Worm (Caenorhabditis elegans) whole organism, young adult: ENCODE results near the gene F40F9.3.

ENCODE experiments used
- B0019.2 ChIP-seq: fragments of 200-800 bp; sonication (Bioruptor generic); conservative IDR thresholded peaks from 2 replicates; pipeline ENCODE4 v1.3.6; 2022; ENCODE audit warnings: missing genetic modification reagents, missing genetic modification characterization, missing compliant biosample characterization
- F22D6.2 ChIP-seq: sonication (generic microtip); optimal IDR thresholded peaks from 2 replicates; lab custom pipeline; 2016; ENCODE audit warnings: mild to moderate bottlenecking, missing genetic modification characterization, missing compliant biosample characterization
- F23B12.7 ChIP-seq: sonication (generic microtip); optimal IDR thresholded peaks from 2 replicates; lab custom pipeline; 2017; ENCODE audit warnings: missing genetic modification characterization, mild to moderate bottlenecking, missing compliant biosample characterization, antibody characterized with exemption, moderate library complexity; ENCODE audit not compliant: insufficient read depth
- F33H1.4 ChIP-seq: fragments of 200-800 bp; sonication (Bioruptor generic); IDR thresholded peaks from 2 replicates; pipeline ENCODE4 v1.3.6; 2022; ENCODE audit warnings: missing genetic modification reagents, missing genetic modification characterization, missing compliant biosample characterization
- F37B4.10 ChIP-seq: fragments of 200-800 bp; sonication (Bioruptor generic); IDR thresholded peaks from 2 replicates; pipeline ENCODE4 v1.3.6; 2022; ENCODE audit warnings: missing genetic modification characterization, missing compliant biosample characterization
- F52B5.7 ChIP-seq: sonication (generic microtip); optimal IDR thresholded peaks from 2 replicates; lab custom pipeline; 2016; ENCODE audit warnings: mild to moderate bottlenecking, missing genetic modification characterization, missing compliant biosample characterization
- F57C9.4 ChIP-seq: sonication (generic microtip); optimal IDR thresholded peaks from 2 replicates; lab custom pipeline; 2017; ENCODE audit warnings: mild to moderate bottlenecking, missing genetic modification characterization, missing compliant biosample characterization
- K11D2.4 ChIP-seq: fragments of 200-800 bp; sonication (Bioruptor generic); IDR thresholded peaks from 2 replicates; pipeline ENCODE4 v1.3.6; 2022; ENCODE audit warnings: missing genetic modification reagents, missing genetic modification characterization, missing compliant biosample characterization
- K12H6.12 ChIP-seq: fragments of 200-800 bp; sonication (Bioruptor generic); optimal IDR thresholded peaks from 2 replicates; lab custom pipeline; 2018; ENCODE audit warnings: mild to moderate bottlenecking, missing genetic modification characterization, missing compliant biosample characterization
- T07F8.4 ChIP-seq: sonication (generic microtip); optimal IDR thresholded peaks from 2 replicates; lab custom pipeline; 2016; ENCODE audit warnings: mild to moderate bottlenecking, missing genetic modification characterization, moderate library complexity, missing compliant biosample characterization
- Y53G8AR.9 ChIP-seq: fragments of 200-800 bp; sonication (Bioruptor generic); conservative IDR thresholded peaks from 2 replicates; pipeline ENCODE4 v1.3.6; 2022; ENCODE audit warnings: missing genetic modification reagents, missing genetic modification characterization, missing compliant biosample characterization
- Y79H2A.3 ChIP-seq: fragments of 200-800 bp; sonication (Bioruptor generic); conservative IDR thresholded peaks from 2 replicates; pipeline ENCODE4 v1.3.6; 2022; ENCODE audit warnings: missing genetic modification reagents, missing genetic modification characterization, missing compliant biosample characterization
- akir-1 ChIP-seq: fragments of 200-800 bp; sonication (Bioruptor generic); optimal IDR thresholded peaks from 2 replicates; lab custom pipeline; 2018; ENCODE audit warnings: mild to moderate bottlenecking, missing genetic modification characterization, moderate library complexity, missing compliant biosample characterization
- aptf-2 ChIP-seq: fragments of 200-800 bp; sonication (Bioruptor generic); conservative IDR thresholded peaks from 2 replicates; pipeline ENCODE4 v1.3.6; 2022; ENCODE audit warnings: missing genetic modification reagents, missing genetic modification characterization, missing compliant biosample characterization
- attf-3 ChIP-seq: fragments of 200-800 bp; sonication (Bioruptor generic); conservative IDR thresholded peaks from 2 replicates; pipeline ENCODE4 v1.3.6; 2022; ENCODE audit warnings: missing genetic modification reagents, missing genetic modification characterization, missing compliant biosample characterization
- bed-1 ChIP-seq: fragments of 200-800 bp; sonication (Bioruptor generic); IDR thresholded peaks from 2 replicates; pipeline ENCODE4 v1.3.6; 2022; ENCODE audit warnings: missing genetic modification reagents, missing genetic modification characterization, missing compliant biosample characterization
- bed-2 ChIP-seq: fragments of 200-800 bp; sonication (Bioruptor generic); IDR thresholded peaks from 2 replicates; pipeline ENCODE4 v1.3.6; 2022; ENCODE audit warnings: missing genetic modification reagents, missing genetic modification characterization, missing compliant biosample characterization
- ceh-27 ChIP-seq: fragments of 200-800 bp; sonication (Bioruptor generic); optimal IDR thresholded peaks from 2 replicates; lab custom pipeline; 2018; ENCODE audit warnings: mild to moderate bottlenecking, missing genetic modification characterization, moderate library complexity, missing compliant biosample characterization
- ceh-40 ChIP-seq: fragments of 200-800 bp; sonication (Bioruptor generic); IDR thresholded peaks from 2 replicates; pipeline ENCODE4 v1.3.6; 2022; ENCODE audit warnings: missing genetic modification characterization, missing compliant biosample characterization
- die-1 ChIP-seq: sonication (generic microtip); optimal IDR thresholded peaks from 2 replicates; lab custom pipeline; 2016; ENCODE audit warnings: missing genotype, mild to moderate bottlenecking, missing genetic modification characterization, missing compliant biosample characterization
- dox-1 ChIP-seq: fragments of 200-800 bp; sonication (Bioruptor generic); IDR thresholded peaks from 2 replicates; pipeline ENCODE4 v1.3.6; 2022; ENCODE audit warnings: missing genetic modification reagents, missing genetic modification characterization, missing compliant biosample characterization
- him-1 ChIP-seq: sonication (generic microtip); optimal IDR thresholded peaks from 2 replicates; lab custom pipeline; 2016; ENCODE audit warnings: missing genotype, missing genetic modification reagents, missing genetic modification characterization, missing compliant biosample characterization
- hlh-12 ChIP-seq: sonication (generic microtip); optimal IDR thresholded peaks from 2 replicates; lab custom pipeline; 2016; ENCODE audit warnings: missing genetic modification characterization, missing compliant biosample characterization
- hlh-26 ChIP-seq: fragments of 200-800 bp; sonication (Bioruptor generic); conservative IDR thresholded peaks from 2 replicates; pipeline ENCODE4 v1.3.6; 2022; ENCODE audit warnings: missing genetic modification reagents, missing genetic modification characterization, missing compliant biosample characterization
- hrde-1 ChIP-seq: sonication (generic microtip); optimal IDR thresholded peaks from 2 replicates; lab custom pipeline; 2016; ENCODE audit warnings: missing genetic modification characterization, mild to moderate bottlenecking, missing compliant biosample characterization, moderate library complexity, missing genotype, missing genetic modification reagents, borderline replicate concordance
- lin-26 ChIP-seq: fragments of 200-800 bp; sonication (Bioruptor generic); IDR thresholded peaks from 2 replicates; pipeline ENCODE4 v1.3.6; 2022; ENCODE audit warnings: missing genetic modification reagents, missing genetic modification characterization, missing compliant biosample characterization
- lin-35 ChIP-seq, 3 experiments: fragments of 150-350 bp in 2 of 3; sonication (generic microtip) in 1 of 3; optimal IDR thresholded peaks; 2 replicates each; lab custom pipeline; 2014 to 2018; ENCODE audit warnings: missing biosample characterization in 3 of 3, missing genetic modification characterization in 3 of 3, missing genetic modification reagents in 3 of 3
- lin-54 ChIP-seq: fragments of 200-800 bp; sonication (Bioruptor generic); optimal IDR thresholded peaks from 2 replicates; lab custom pipeline; 2018; ENCODE audit warnings: mild to moderate bottlenecking, missing genetic modification characterization, missing compliant biosample characterization
- lir-1 ChIP-seq: fragments of 200-800 bp; sonication (Bioruptor generic); conservative IDR thresholded peaks from 2 replicates; pipeline ENCODE4 v1.3.6; 2022; ENCODE audit warnings: missing genetic modification reagents, missing genetic modification characterization, missing compliant biosample characterization
- madf-10 ChIP-seq: sonication (generic microtip); optimal IDR thresholded peaks from 2 replicates; lab custom pipeline; 2016; ENCODE audit warnings: mild to moderate bottlenecking, missing genetic modification characterization, missing compliant biosample characterization
- mcd-1 ChIP-seq: fragments of 200-800 bp; sonication (Bioruptor generic); IDR thresholded peaks from 2 replicates; pipeline ENCODE4 v1.3.6; 2022; ENCODE audit warnings: missing genetic modification reagents, missing genetic modification characterization, missing compliant biosample characterization
- mxl-1 ChIP-seq: sonication (generic microtip); optimal IDR thresholded peaks from 2 replicates; lab custom pipeline; 2016; ENCODE audit warnings: missing genetic modification characterization, missing compliant biosample characterization
- nfya-1 ChIP-seq: sonication (generic microtip); optimal IDR thresholded peaks from 2 replicates; lab custom pipeline; 2017; ENCODE audit warnings: antibody characterized with exemption, missing compliant biosample characterization, missing genetic modification characterization, borderline replicate concordance; ENCODE audit not compliant: insufficient read depth
- nhr-80 ChIP-seq: sonication (generic microtip); optimal IDR thresholded peaks from 2 replicates; lab custom pipeline; 2016; ENCODE audit warnings: missing genetic modification characterization, missing compliant biosample characterization
- nhr-90 ChIP-seq: sonication (generic microtip); optimal IDR thresholded peaks from 2 replicates; lab custom pipeline; 2016; ENCODE audit warnings: missing genotype, mild to moderate bottlenecking, missing genetic modification characterization, missing compliant biosample characterization
- pbrm-1 ChIP-seq: fragments of 200-800 bp; sonication (Bioruptor generic); IDR thresholded peaks from 2 replicates; pipeline ENCODE4 v1.3.6; 2022; ENCODE audit warnings: missing genetic modification reagents, missing genetic modification characterization, missing compliant biosample characterization
- pha-4 ChIP-seq: fragments of 150-350 bp; sonication (generic microtip); optimal IDR thresholded peaks from 2 replicates; lab custom pipeline; 2014; ENCODE audit warnings: missing biosample characterization, missing genetic modification reagents, missing genetic modification characterization
- rcor-1 ChIP-seq: fragments of 200-800 bp; sonication (Bioruptor generic); IDR thresholded peaks from 2 replicates; pipeline ENCODE4 v1.3.6; 2022; ENCODE audit warnings: missing genetic modification reagents, missing genetic modification characterization, missing compliant biosample characterization
- repo-1 ChIP-seq: sonication (generic microtip); optimal IDR thresholded peaks from 2 replicates; lab custom pipeline; 2017; ENCODE audit warnings: mild to moderate bottlenecking, missing genetic modification characterization, missing compliant biosample characterization
- snpc-1.3 ChIP-seq: sonication (generic microtip); optimal IDR thresholded peaks from 2 replicates; lab custom pipeline; 2017; ENCODE audit warnings: missing genetic modification characterization, mild to moderate bottlenecking, missing compliant biosample characterization, antibody characterized with exemption, moderate library complexity, missing genotype, missing genetic modification reagents; ENCODE audit not compliant: insufficient read depth
- tbp1 ChIP-seq: fragments of 200-800 bp; sonication (Bioruptor generic); optimal IDR thresholded peaks from 2 replicates; lab custom pipeline; 2018; ENCODE audit warnings: mild to moderate bottlenecking, missing genetic modification characterization, missing compliant biosample characterization
- tlf-1 ChIP-seq: fragments of 200-800 bp; sonication (Bioruptor generic); optimal IDR thresholded peaks from 2 replicates; lab custom pipeline; 2018; ENCODE audit warnings: mild to moderate bottlenecking, missing genetic modification characterization, missing compliant biosample characterization
- zfh-2 ChIP-seq: fragments of 200-800 bp; sonication (Bioruptor generic); conservative IDR thresholded peaks from 2 replicates; pipeline ENCODE4 v1.3.6; 2022; ENCODE audit warnings: missing genetic modification reagents, missing genetic modification characterization, missing compliant biosample characterization
- ztf-25 ChIP-seq: fragments of 200-800 bp; sonication (Bioruptor generic); IDR thresholded peaks from 2 replicates; pipeline ENCODE4 v1.3.6; 2022; ENCODE audit warnings: missing genetic modification reagents, missing genetic modification characterization, missing compliant biosample characterization
- ztf-26 ChIP-seq: sonication (generic microtip); optimal IDR thresholded peaks from 2 replicates; lab custom pipeline; 2017; ENCODE audit warnings: missing genetic modification characterization, missing compliant biosample characterization
- ztf-6 ChIP-seq: fragments of 200-800 bp; sonication (Bioruptor generic); IDR thresholded peaks from 2 replicates; pipeline ENCODE4 v1.3.6; 2022; ENCODE audit warnings: missing genetic modification reagents, missing genetic modification characterization, missing compliant biosample characterization

The F40F9.3 gene

DNA sequence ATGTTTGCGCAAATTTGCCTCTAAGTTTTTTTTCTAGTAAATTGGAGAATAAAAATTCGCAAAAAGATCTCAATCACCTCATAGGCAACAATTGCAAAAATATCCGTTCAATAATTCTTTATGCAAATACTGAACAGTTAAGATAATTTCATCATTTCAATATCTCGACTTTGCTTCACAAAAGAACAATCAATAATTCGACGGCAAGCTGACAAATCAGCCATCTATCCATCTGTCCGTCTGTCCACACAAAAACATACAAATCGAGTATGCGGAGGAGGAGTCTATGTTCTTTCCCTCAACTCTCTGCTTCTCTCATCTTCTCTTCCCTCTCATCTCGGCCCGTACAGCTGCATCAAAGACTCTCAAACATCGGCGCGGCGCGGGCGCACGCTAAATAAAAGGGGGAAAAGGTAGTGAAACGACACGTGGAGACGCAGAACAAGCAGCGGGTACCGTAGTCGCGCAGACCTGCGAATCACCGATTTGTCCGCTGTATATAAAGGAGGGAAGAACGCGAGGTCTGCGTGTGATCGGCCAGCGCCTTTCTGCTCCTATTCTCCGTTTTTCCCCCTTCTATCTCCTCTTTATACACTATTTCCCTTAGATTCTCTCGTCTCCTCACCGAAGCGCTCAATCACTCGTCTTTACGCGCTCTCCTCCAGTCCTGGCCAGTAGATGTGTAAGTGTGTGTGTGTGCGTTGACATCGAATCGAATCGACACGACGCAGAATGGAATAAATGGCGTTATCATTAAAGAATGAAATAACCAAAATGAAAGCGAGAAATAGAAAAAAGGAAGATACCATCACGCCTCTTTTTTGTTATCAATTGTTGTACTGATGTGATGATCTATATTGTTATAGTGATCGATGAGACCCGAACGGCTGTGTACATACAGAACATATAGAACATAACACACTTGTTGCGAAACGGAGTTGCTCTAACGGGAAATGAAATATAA is 16.0 kb downstream of the F40F9.3 start (continued):
- peak in 1 of 3 experiments; percentile 64 for TF ChIP-seq lin-35 (GFP tag; optimal IDR thresholded peaks at IDR 0.05; lab: Kevin White, UChicago)
- no peak for TF ChIP-seq F37B4.10 (GFP tag; lab: Robert Waterston, UW)
- peak; percentile 39 for TF ChIP-seq T07F8.4 (tag; lab: Kevin White, UChicago)
- TF ChIP-seq F57C9.4 (tag; lab: Kevin White, UChicago), result peak; percentile 33
- TF ChIP-seq tlf-1 (GFP tag; lab: Kevin White, UChicago), result peak; percentile 72
- peak; percentile 36 for TF ChIP-seq mxl-1 (tag; lab: Kevin White, UChicago)
- no peak for TF ChIP-seq hlh-26 (GFP tag; lab: Robert Waterston, UW)
- TF ChIP-seq Y79H2A.3 (GFP tag; lab: Robert Waterston, UW), result no peak
- TF ChIP-seq snpc-1.3, result no peak
- peak; percentile 90 for TF ChIP-seq madf-10 (tag; lab: Kevin White, UChicago)
- peak; percentile 90 for TF ChIP-seq ztf-26 (tag; lab: Kevin White, UChicago)
- TF ChIP-seq Y53G8AR.9 (GFP tag; lab: Robert Waterston, UW), result peak; percentile 82
- peak; percentile 52 for TF ChIP-seq F22D6.2 (tag; lab: Kevin White, UChicago)
- TF ChIP-seq pbrm-1 (GFP tag; lab: Robert Waterston, UW), result peak; percentile 58
- peak; percentile 92 for TF ChIP-seq dox-1 (GFP tag; lab: Robert Waterston, UW)
- TF ChIP-seq lir-1 (GFP tag; lab: Robert Waterston, UW), result peak; percentile 70
- peak; percentile 62 for TF ChIP-seq lin-54 (GFP tag; lab: Kevin White, UChicago)
- no peak for TF ChIP-seq hrde-1 (tag; lab: Kevin White, UChicago)
- no peak for TF ChIP-seq pha-4 (tag; lab: Kevin White, UChicago)
- TF ChIP-seq aptf-2 (GFP tag; lab: Robert Waterston, UW), result no peak
- no peak for TF ChIP-seq akir-1 (GFP tag; lab: Kevin White, UChicago)
- no peak for TF ChIP-seq hlh-12 (tag; lab: Kevin White, UChicago)
- TF ChIP-seq repo-1, result peak; percentile 61
- peak; percentile 84 for TF ChIP-seq mcd-1 (GFP tag; lab: Robert Waterston, UW)
- no peak for TF ChIP-seq him-1 (tag; lab: Kevin White, UChicago)
- TF ChIP-seq K12H6.12 (tag; lab: Kevin White, UChicago), result peak; percentile 98
- peak; percentile 89 for TF ChIP-seq nhr-90
- peak; percentile 97 for TF ChIP-seq nhr-80
- peak; percentile 83 for TF ChIP-seq K11D2.4 (GFP tag; lab: Robert Waterston, UW)
- TF ChIP-seq ceh-40 (GFP tag; lab: Robert Waterston, UW), result no peak
- TF ChIP-seq zfh-2 (GFP tag; lab: Robert Waterston, UW), result peak; percentile 100
- peak; percentile 36 for TF ChIP-seq die-1
- no peak for TF ChIP-seq F33H1.4 (GFP tag; lab: Robert Waterston, UW)
- TF ChIP-seq F23B12.7, result no peak
- 0 out of 2 replicates have a peak, but pooled peaks have one; percentile 62 for TF ChIP-seq ztf-6 (GFP tag; lab: Robert Waterston, UW)
- no peak for TF ChIP-seq bed-1 (GFP tag; lab: Robert Waterston, UW)
- TF ChIP-seq lin-26 (GFP tag; lab: Robert Waterston, UW), result peak; percentile 71; the same call in 1 of the 2 replicates
- TF ChIP-seq attf-3 (GFP tag; lab: Robert Waterston, UW), result peak; percentile 62
- TF ChIP-seq ceh-27 (GFP tag; lab: Kevin White, UChicago), result peak; percentile 95
- peak; percentile 63 for TF ChIP-seq rcor-1 (GFP tag; lab: Robert Waterston, UW)
- TF ChIP-seq F52B5.7, result peak; percentile 75
- TF ChIP-seq ztf-25 (GFP tag; lab: Robert Waterston, UW), result 0 out of 2 replicates have a peak, but pooled peaks have one; percentile 46
- no peak for TF ChIP-seq nfya-1 (tag; lab: Kevin White, UChicago)
- peak; percentile 77 for TF ChIP-seq tbp1 (GFP tag; lab: Kevin White, UChicago)
- TF ChIP-seq bed-2 (GFP tag; lab: Robert Waterston, UW), result 0 out of 2 replicates have a peak, but pooled peaks have one; percentile 22
- TF ChIP-seq B0019.2 (GFP tag; lab: Robert Waterston, UW), result peak; percentile 32; the same call in 1 of the 2 replicates
